Worm (Caenorhabditis elegans) whole organism, mixed stage, embryonic: ENCODE data around the gene cyn-17.
A peak's percentile ranks its signal among the peaks of the same experiment; 100 is the strongest.

Source experiments
- bed-3 ChIP-seq: fragments of 200-800 bp; sonication (Bioruptor generic); optimal IDR thresholded peaks from 3 replicates; lab custom pipeline; 2018; ENCODE audit warnings: mild to moderate bottlenecking, missing genetic modification characterization, moderate library complexity, missing compliant biosample characterization
- ceh-39 ChIP-seq: fragments of 150-350 bp; optimal IDR thresholded peaks from 2 replicates; lab custom pipeline; 2014; ENCODE audit warnings: missing biosample characterization, missing genetic modification characterization
- ceh-43 ChIP-seq: fragments of 200-800 bp; sonication (Bioruptor generic); optimal IDR thresholded peaks from 2 replicates; lab custom pipeline; 2018; ENCODE audit warnings: mild to moderate bottlenecking, missing genetic modification characterization, moderate library complexity, missing compliant biosample characterization
- ces-1 ChIP-seq: fragments of 150-350 bp; optimal IDR thresholded peaks from 2 replicates; lab custom pipeline; 2014; ENCODE audit warnings: missing biosample characterization, missing genetic modification reagents, missing genetic modification characterization
- flh-1 ChIP-seq: fragments of 200-800 bp; sonication (Bioruptor generic); optimal IDR thresholded peaks from 2 replicates; lab custom pipeline; 2018; ENCODE audit warnings: mild to moderate bottlenecking, missing genetic modification characterization, moderate library complexity, missing compliant biosample characterization
- ham-2 ChIP-seq: fragments of 200-800 bp; sonication (Bioruptor generic); optimal IDR thresholded peaks from 2 replicates; lab custom pipeline; 2018; ENCODE audit warnings: mild to moderate bottlenecking, missing genetic modification characterization, missing compliant biosample characterization
- hlh-1 ChIP-seq: fragments of 150-350 bp; optimal IDR thresholded peaks from 2 replicates; lab custom pipeline; 2014; ENCODE audit warnings: missing biosample characterization, missing genetic modification reagents, missing genetic modification characterization
- lin-13 ChIP-seq: fragments of 150-350 bp; optimal IDR thresholded peaks from 2 replicates; lab custom pipeline; 2014; ENCODE audit warnings: missing biosample characterization, missing genetic modification characterization
- lin-32 ChIP-seq: fragments of 200-800 bp; sonication (Bioruptor generic); optimal IDR thresholded peaks from 2 replicates; lab custom pipeline; 2018; ENCODE audit warnings: mild to moderate bottlenecking, missing genetic modification characterization, missing compliant biosample characterization
- lsy-2 ChIP-seq: fragments of 150-350 bp; optimal IDR thresholded peaks from 2 replicates; lab custom pipeline; 2014; ENCODE audit warnings: missing biosample characterization, missing genetic modification characterization
- mab-5 ChIP-seq: fragments of 150-350 bp; optimal IDR thresholded peaks from 2 replicates; lab custom pipeline; 2014; ENCODE audit warnings: missing biosample characterization, missing genetic modification characterization
- mls-2 ChIP-seq: sonication (generic microtip); optimal IDR thresholded peaks from 2 replicates; lab custom pipeline; 2016; ENCODE audit warnings: mild to moderate bottlenecking, missing genetic modification characterization, moderate library complexity, missing compliant biosample characterization
- nhr-2 ChIP-seq: fragments of 150-350 bp; optimal IDR thresholded peaks from 2 replicates; lab custom pipeline; 2014; ENCODE audit warnings: missing biosample characterization, missing genetic modification characterization
- unc-62 ChIP-seq: fragments of 150-350 bp; optimal IDR thresholded peaks from 2 replicates; lab custom pipeline; 2014; ENCODE audit warnings: missing biosample characterization, missing genetic modification reagents, missing genetic modification characterization
- zip-8 ChIP-seq: fragments of 150-350 bp; optimal IDR thresholded peaks from 2 replicates; lab custom pipeline; 2014; ENCODE audit warnings: missing biosample characterization, missing genetic modification characterization
- ztf-11 ChIP-seq: fragments of 150-350 bp; optimal IDR thresholded peaks from 2 replicates; lab custom pipeline; 2014; ENCODE audit warnings: missing biosample characterization, missing genetic modification characterization

Gene cyn-17

ce11 chrV:5848015-5848609, 48.6 kb downstream of the cyn-17 start:
- no peak for TF ChIP-seq unc-62 (GFP tag; lab: Kevin White, UChicago)
- no peak for TF ChIP-seq lsy-2 (tag; lab: Kevin White, UChicago)
- no peak for TF ChIP-seq ceh-43 (GFP tag; lab: Kevin White, UChicago)
- TF ChIP-seq hlh-1, result no peak
- TF ChIP-seq mab-5 (tag; lab: Kevin White, UChicago), result no peak
- TF ChIP-seq ham-2 (GFP tag; lab: Kevin White, UChicago), result no peak
- TF ChIP-seq ceh-39 (tag; lab: Kevin White, UChicago), result no peak
- TF ChIP-seq bed-3 (GFP tag; lab: Kevin White, UChicago), result no peak
- TF ChIP-seq ztf-11 (tag; lab: Kevin White, UChicago), result no peak
- TF ChIP-seq, all 35 proteins: peak for 0

ce11 chrV:5850671-5851070, 51.2 kb downstream of the cyn-17 start:
- TF ChIP-seq lin-13 (tag; lab: Kevin White, UChicago), result no peak
- peak; percentile 68 for TF ChIP-seq ces-1 (GFP tag; lab: Kevin White, UChicago)
- TF ChIP-seq mls-2 (tag; lab: Kevin White, UChicago), result peak; percentile 42
- TF ChIP-seq lin-32 (GFP tag; lab: Kevin White, UChicago), result peak; percentile 19
- no peak for TF ChIP-seq ceh-43 (GFP tag; lab: Kevin White, UChicago)

ce11 chrV:5851631-5852030, 52.2 kb downstream of the cyn-17 start:
- TF ChIP-seq nhr-2 (tag; lab: Kevin White, UChicago), result peak; percentile 84
- TF ChIP-seq flh-1, result no peak
- TF ChIP-seq ham-2 (GFP tag; lab: Kevin White, UChicago), result no peak
- peak; percentile 40 for TF ChIP-seq zip-8 (tag; lab: Kevin White, UChicago)

ce11 chrV:5852084-5852483, 52.6 kb downstream of the cyn-17 start:
- TF ChIP-seq ces-1 (GFP tag; lab: Kevin White, UChicago), result peak; percentile 87
- TF ChIP-seq bed-3 (GFP tag; lab: Kevin White, UChicago), result no peak
